Fruit fly (Drosophila melanogaster) whole organism, embryonic: ENCODE results near the gene CG33773.

Experiments
- Asciz ChIP-seq: fragments of 200-800 bp; sonication (Bioruptor generic); optimal IDR thresholded peaks from 2 replicates; lab custom pipeline; 2017; ENCODE audit warnings: missing biosample characterization, mild to moderate bottlenecking, missing genetic modification characterization, missing genetic modification reagents
- CG10654 ChIP-seq: fragments of 200-800 bp; sonication (Bioruptor generic); optimal IDR thresholded peaks from 2 replicates; lab custom pipeline; 2016; ENCODE audit warnings: missing biosample characterization, missing genetic modification characterization
- CG13287 ChIP-seq: fragments of 200-800 bp; sonication (Bioruptor generic); IDR thresholded peaks from 2 replicates; pipeline ENCODE4 v1.3.6; 2022; ENCODE audit warnings: missing biosample characterization, missing genetic modification characterization; ENCODE audit not compliant: partially characterized antibody
- CG14441 ChIP-seq: fragments of 200-800 bp; sonication (Bioruptor generic); IDR thresholded peaks from 2 replicates; pipeline ENCODE4 v1.3.6; 2022; ENCODE audit warnings: missing biosample characterization, missing genetic modification characterization
- CG3163 ChIP-seq: fragments of 200-800 bp; sonication (Bioruptor generic); optimal IDR thresholded peaks from 3 replicates; lab custom pipeline; 2016; ENCODE audit warnings: missing biosample characterization, missing genetic modification characterization
- CG33213 ChIP-seq: fragments of 200-800 bp; sonication (Bioruptor generic); optimal IDR thresholded peaks from 3 replicates; lab custom pipeline; 2016; ENCODE audit warnings: missing biosample characterization, missing genetic modification characterization
- CG34224 ChIP-seq: fragments of 200-800 bp; sonication (Bioruptor generic); IDR thresholded peaks from 3 replicates; pipeline ENCODE4 v1.3.6; 2022; ENCODE audit warnings: missing biosample characterization, missing genetic modification characterization; ENCODE audit not compliant: partially characterized antibody
- CG42726 ChIP-seq: fragments of 200-800 bp; sonication (Bioruptor generic); IDR thresholded peaks from 2 replicates; pipeline ENCODE4 v1.3.6; 2022; ENCODE audit warnings: missing biosample characterization, missing genetic modification characterization; ENCODE audit not compliant: partially characterized antibody
- CG5180 ChIP-seq: fragments of 200-800 bp; sonication (Bioruptor generic); optimal IDR thresholded peaks from 3 replicates; lab custom pipeline; 2017; ENCODE audit warnings: missing biosample characterization, missing genetic modification characterization, mild to moderate bottlenecking, moderate library complexity, missing genetic modification reagents
- CG8765 ChIP-seq: fragments of 200-800 bp; sonication (Bioruptor generic); IDR thresholded peaks from 2 replicates; pipeline ENCODE4 v1.3.6; 2022; ENCODE audit warnings: missing biosample characterization, missing genetic modification characterization
- CTCF ChIP-seq: fragments of 200-800 bp; sonication (Bioruptor generic); optimal IDR thresholded peaks from 2 replicates; lab custom pipeline; 2017; ENCODE audit warnings: missing biosample characterization, mild to moderate bottlenecking, missing genetic modification characterization, moderate library complexity
- CrebB ChIP-seq: fragments of 200-800 bp; sonication (Bioruptor generic); optimal IDR thresholded peaks from 3 replicates; lab custom pipeline; 2018; ENCODE audit warnings: missing biosample characterization, mild to moderate bottlenecking, missing genetic modification characterization
- Dll ChIP-seq: fragments of 200-800 bp; sonication (Bioruptor generic); IDR thresholded peaks from 4 replicates; pipeline ENCODE4 v1.3.6; 2022; ENCODE audit warnings: missing biosample characterization, missing genetic modification characterization; ENCODE audit not compliant: partially characterized antibody
- Dref ChIP-seq: fragments of 200-800 bp; sonication (Bioruptor generic); IDR thresholded peaks from 2 replicates; pipeline ENCODE4 v1.3.6; 2022; ENCODE audit warnings: missing biosample characterization, missing genetic modification characterization
- Gug ChIP-seq: fragments of 200-800 bp; sonication (Bioruptor generic); IDR thresholded peaks from 4 replicates; pipeline ENCODE4 v1.3.6; 2022; ENCODE audit warnings: missing biosample characterization, missing genetic modification characterization
- H2.0 ChIP-seq: fragments of 200-800 bp; sonication (Bioruptor generic); IDR thresholded peaks from 2 replicates; pipeline ENCODE4 v1.3.6; 2022; ENCODE audit warnings: missing biosample characterization, missing genetic modification characterization
- MTF-1 ChIP-seq: fragments of 200-800 bp; sonication (Bioruptor generic); optimal IDR thresholded peaks from 2 replicates; lab custom pipeline; 2018; ENCODE audit warnings: missing biosample characterization, mild to moderate bottlenecking, missing genetic modification characterization, borderline replicate concordance
- NFAT ChIP-seq: fragments of 200-800 bp; sonication (Bioruptor generic); IDR thresholded peaks from 2 replicates; pipeline ENCODE4 v1.3.6; 2022; ENCODE audit warnings: missing biosample characterization, missing genetic modification characterization
- Nf-YA ChIP-seq: fragments of 200-800 bp; sonication (Bioruptor generic); IDR thresholded peaks from 2 replicates; pipeline ENCODE4 v1.3.6; 2022; ENCODE audit warnings: missing biosample characterization, missing genetic modification characterization
- Nf-YB ChIP-seq: fragments of 200-800 bp; sonication (Bioruptor generic); optimal IDR thresholded peaks from 3 replicates; lab custom pipeline; 2019; ENCODE audit warnings: missing biosample characterization, mild to moderate bottlenecking, missing genetic modification characterization, moderate library complexity
- NfI ChIP-seq: fragments of 200-800 bp; sonication (Bioruptor generic); optimal IDR thresholded peaks from 3 replicates; lab custom pipeline; 2018; ENCODE audit warnings: missing biosample characterization, mild to moderate bottlenecking, missing genetic modification characterization, moderate library complexity
- Oaz ChIP-seq: fragments of 200-800 bp; sonication (Bioruptor generic); IDR thresholded peaks from 2 replicates; pipeline ENCODE4 v1.3.6; 2022; ENCODE audit warnings: missing biosample characterization, missing genetic modification characterization
- Optix ChIP-seq: fragments of 200-800 bp; sonication (Bioruptor generic); IDR thresholded peaks from 3 replicates; pipeline ENCODE4 v1.3.6; 2022; ENCODE audit warnings: missing biosample characterization, missing genetic modification characterization
- Xbp1 ChIP-seq: fragments of 200-800 bp; sonication (Bioruptor generic); optimal IDR thresholded peaks from 3 replicates; lab custom pipeline; 2016; ENCODE audit warnings: missing biosample characterization, mild to moderate bottlenecking, missing genetic modification characterization
- az2 ChIP-seq: fragments of 200-800 bp; sonication (Bioruptor generic); optimal IDR thresholded peaks from 3 replicates; lab custom pipeline; 2016; ENCODE audit warnings: missing biosample characterization, missing genetic modification characterization
- dmrt11E ChIP-seq: fragments of 200-800 bp; sonication (Bioruptor generic); optimal IDR thresholded peaks from 3 replicates; lab custom pipeline; 2018; ENCODE audit warnings: missing biosample characterization, mild to moderate bottlenecking, missing genetic modification characterization, moderate library complexity
- fd3F ChIP-seq: fragments of 200-800 bp; sonication (Bioruptor generic); optimal IDR thresholded peaks from 2 replicates; lab custom pipeline; 2018; ENCODE audit warnings: missing biosample characterization, mild to moderate bottlenecking, missing genetic modification characterization, moderate library complexity
- gce ChIP-seq: fragments of 200-800 bp; sonication (Bioruptor generic); IDR thresholded peaks from 3 replicates; pipeline ENCODE4 v1.3.6; 2022; ENCODE audit warnings: missing biosample characterization, missing genetic modification characterization
- grau ChIP-seq: fragments of 200-800 bp; optimal IDR thresholded peaks from 3 replicates; lab custom pipeline; 2019; ENCODE audit warnings: missing biosample characterization, mild to moderate bottlenecking, missing genetic modification characterization, moderate library complexity
- hkb ChIP-seq, 2 experiments: fragments of 200-800 bp in 1 of 2; fragments of >200 bp in 1 of 2; sonication (Bioruptor generic) in 1 of 2; IDR thresholded peaks in 1 of 2; optimal IDR thresholded peaks in 1 of 2; 2 replicates each; pipeline versions ENCODE4 v1.3.6 to Lab custom; 2017 to 2022; ENCODE audit warnings: missing biosample characterization in 1 of 2, missing genetic modification characterization in 1 of 2
- hth ChIP-seq: fragments of >200 bp; optimal IDR thresholded peaks from 2 replicates; lab custom pipeline; 2017; ENCODE audit warnings: inconsistent platforms
- ind ChIP-seq: fragments of 200-800 bp; sonication (Bioruptor generic); optimal IDR thresholded peaks from 3 replicates; lab custom pipeline; 2016; ENCODE audit warnings: missing biosample characterization, missing genetic modification characterization
- lola ChIP-seq, 3 experiments: fragments of >200 bp in 2 of 3; fragments of 200-800 bp in 1 of 3; sonication (Bioruptor generic) in 1 of 3; optimal IDR thresholded peaks; 2 replicates each; lab custom pipeline; 2017 to 2019; ENCODE audit warnings: missing biosample characterization in 3 of 3, missing genetic modification characterization in 3 of 3, mild to moderate bottlenecking in 1 of 3, moderate library complexity in 1 of 3
- sob ChIP-seq: fragments of 200-800 bp; sonication (Bioruptor generic); IDR thresholded peaks from 2 replicates; pipeline ENCODE4 v1.3.6; 2022; ENCODE audit warnings: missing biosample characterization, missing genetic modification characterization
- sqz ChIP-seq: fragments of 200-800 bp; sonication (Bioruptor generic); optimal IDR thresholded peaks from 3 replicates; lab custom pipeline; 2018; ENCODE audit warnings: missing biosample characterization, mild to moderate bottlenecking, missing genetic modification characterization
- tup ChIP-seq: fragments of 200-800 bp; sonication (Bioruptor generic); optimal IDR thresholded peaks from 2 replicates; lab custom pipeline; 2016; ENCODE audit warnings: missing biosample characterization, mild to moderate bottlenecking, missing genetic modification characterization, moderate library complexity
- wek ChIP-seq: fragments of 200-800 bp; sonication (Bioruptor generic); optimal IDR thresholded peaks from 3 replicates; lab custom pipeline; 2018; ENCODE audit warnings: missing biosample characterization, mild to moderate bottlenecking, missing genetic modification characterization, moderate library complexity
- zf30C ChIP-seq: fragments of 200-800 bp; sonication (Bioruptor generic); optimal IDR thresholded peaks from 3 replicates; lab custom pipeline; 2018; ENCODE audit warnings: missing biosample characterization, mild to moderate bottlenecking, missing genetic modification characterization
- zfh1 ChIP-seq: fragments of 200-800 bp; sonication (Bioruptor generic); IDR thresholded peaks from 3 replicates; pipeline ENCODE4 v1.3.6; 2022; ENCODE audit warnings: missing biosample characterization, missing genetic modification characterization

CG33773 gene

dm6 chr3R:31035046-31035445 is at the start of gene CG33773:
Gene CG33773, plus strand, starts transcription at chr3R:31035346.
- TF ChIP-seq CG10654 (GFP tag; lab: Kevin White, UChicago) (no peak), Dll (GFP tag; lab: Robert Waterston, UW) (no peak), Xbp1 (GFP tag; lab: Kevin White, UChicago) (no peak), CG34224 (GFP tag; lab: Robert Waterston, UW) (no peak), sqz (GFP tag; lab: Kevin White, UChicago) (no peak), hkb (optimal IDR thresholded peaks at IDR 0.05; lab: Kevin White, UChicago) (no peak), hkb (GFP tag; IDR thresholded peaks at IDR 0.05; lab: Robert Waterston, UW) (no peak)

dm6 chr3R:30989948-30990347 is 45.2 kb upstream of the CG33773 start, which contains the start of gene CG31008:
Gene CG31008, minus strand, starts transcription at chr3R:30990006.
- no peak for TF ChIP-seq Oaz (GFP tag; lab: Robert Waterston, UW)
- TF ChIP-seq CTCF (GFP tag; lab: Kevin White, UChicago), result peak; percentile 59
- no peak for TF ChIP-seq tup (GFP tag; lab: Kevin White, UChicago)
- no peak for TF ChIP-seq zfh1 (GFP tag; lab: Robert Waterston, UW)
- TF ChIP-seq CG8765 (GFP tag; lab: Robert Waterston, UW), result no peak
- TF ChIP-seq CG42726 (GFP tag; lab: Robert Waterston, UW), result no peak
- no peak for TF ChIP-seq Gug

dm6 chr3R:30992357-30992756 is 42.8 kb upstream of the CG33773 start, which contains the start of gene CG31007:
Gene CG31007, minus strand, starts transcription at chr3R:30992457.
- no peak for TF ChIP-seq grau (tag; lab: Kevin White, UChicago)
- TF ChIP-seq dmrt11E (tag; lab: Kevin White, UChicago), result no peak
- no peak for TF ChIP-seq az2 (GFP tag; lab: Kevin White, UChicago)
- no peak for TF ChIP-seq Nf-YB (GFP tag; lab: Kevin White, UChicago)
- no peak for TF ChIP-seq hth (lab: Kevin White, UChicago)
- no peak for TF ChIP-seq ind (GFP tag; lab: Kevin White, UChicago)
- no peak for TF ChIP-seq H2.0
- TF ChIP-seq NfI, result no peak
- TF ChIP-seq wek (GFP tag; lab: Kevin White, UChicago), result no peak

dm6 chr3R:31006599-31006998 is 28.5 kb upstream of the CG33773 start:
- TF ChIP-seq gce (GFP tag; lab: Robert Waterston, UW) (no peak), Nf-YA (GFP tag; lab: Robert Waterston, UW) (no peak), sob (GFP tag; lab: Robert Waterston, UW) (no peak), zf30C (GFP tag; lab: Kevin White, UChicago) (no peak), MTF-1 (GFP tag; lab: Kevin White, UChicago) (no peak), Optix (GFP tag; lab: Robert Waterston, UW) (no peak), CG13287 (GFP tag; lab: Robert Waterston, UW) (no peak), CrebB (tag; lab: Kevin White, UChicago) (no peak), CG33213 (GFP tag; lab: Kevin White, UChicago) (no peak), CG14441 (no peak), Asciz (GFP tag; lab: Kevin White, UChicago) (no peak), CG3163 (GFP tag; lab: Kevin White, UChicago) (no peak), Dref (GFP tag; lab: Robert Waterston, UW) (no peak), lola (GFP tag; optimal IDR thresholded peaks at IDR 0.05; lab: Kevin White, UChicago) (no peak), CG5180 (no peak), NFAT (GFP tag; lab: Robert Waterston, UW) (no peak), fd3F (no peak)
